Worm (Caenorhabditis elegans) whole organism, L3 larva: ENCODE results near the gene spas-1.

Experiments used
- ZK546.5 ChIP-seq: sonication (generic microtip); optimal IDR thresholded peaks from 2 replicates; lab custom pipeline; 2017; ENCODE audit warnings: missing biosample characterization, missing genetic modification characterization
- aly-2 ChIP-seq: fragments of 150-350 bp; optimal IDR thresholded peaks from 2 replicates; lab custom pipeline; 2014; ENCODE audit warnings: missing biosample characterization, missing genetic modification characterization
- ceh-82 ChIP-seq: fragments of 150-350 bp; optimal IDR thresholded peaks from 2 replicates; lab custom pipeline; 2014; ENCODE audit warnings: missing biosample characterization, missing genetic modification characterization
- daf-12 ChIP-seq: fragments of 150-350 bp; optimal IDR thresholded peaks from 2 replicates; lab custom pipeline; 2014; ENCODE audit warnings: missing biosample characterization, missing genetic modification reagents, missing genetic modification characterization
- elt-1 ChIP-seq: fragments of 150-350 bp; optimal IDR thresholded peaks from 2 replicates; lab custom pipeline; 2014; ENCODE audit warnings: missing biosample characterization, missing genetic modification characterization
- elt-2 ChIP-seq: sonication (generic microtip); optimal IDR thresholded peaks from 2 replicates; lab custom pipeline; 2016; ENCODE audit warnings: missing genetic modification reagents, mild to moderate bottlenecking, missing genetic modification characterization, missing compliant biosample characterization
- lin-15B ChIP-seq: fragments of 150-350 bp; optimal IDR thresholded peaks from 2 replicates; lab custom pipeline; 2014; ENCODE audit warnings: missing biosample characterization, missing genetic modification characterization
- lin-39 ChIP-seq: fragments of 150-350 bp; optimal IDR thresholded peaks from 2 replicates; lab custom pipeline; 2018; ENCODE audit warnings: missing biosample characterization, missing genetic modification reagents, missing genetic modification characterization
- nfya-1 ChIP-seq: sonication (generic microtip); optimal IDR thresholded peaks from 2 replicates; lab custom pipeline; 2017; ENCODE audit warnings: missing genetic modification characterization, mild to moderate bottlenecking, missing compliant biosample characterization, antibody characterized with exemption, moderate library complexity; ENCODE audit not compliant: insufficient read depth
- nhr-23 ChIP-seq: fragments of 150-350 bp; optimal IDR thresholded peaks from 2 replicates; lab custom pipeline; 2014; ENCODE audit warnings: missing biosample characterization, missing genetic modification reagents, missing genetic modification characterization
- nhr-237 ChIP-seq: fragments of 150-350 bp; optimal IDR thresholded peaks from 2 replicates; lab custom pipeline; 2014; ENCODE audit warnings: missing biosample characterization, missing genetic modification characterization
- nhr-25 ChIP-seq: sonication (generic microtip); optimal IDR thresholded peaks from 2 replicates; lab custom pipeline; 2017; ENCODE audit warnings: missing biosample characterization, missing genetic modification characterization
- nhr-77 ChIP-seq: fragments of 150-350 bp; optimal IDR thresholded peaks from 2 replicates; lab custom pipeline; 2014; ENCODE audit warnings: missing biosample characterization, missing genetic modification characterization
- ztf-11 ChIP-seq: fragments of 150-350 bp; optimal IDR thresholded peaks from 2 replicates; lab custom pipeline; 2014; ENCODE audit warnings: missing biosample characterization, missing genetic modification characterization

ce11 chrV:9154772-9155171 is 20.8 kb upstream of the spas-1 start, which contains the start of gene B0222.5:
- no peak for TF ChIP-seq ztf-11
- no peak for TF ChIP-seq nhr-25 (tag; lab: Kevin White, UChicago)
- TF ChIP-seq elt-2, result no peak
- TF ChIP-seq aly-2 (tag; lab: Kevin White, UChicago), result no peak
- TF ChIP-seq nhr-23, result no peak
- no peak for TF ChIP-seq lin-15B (tag; lab: Kevin White, UChicago)
- TF ChIP-seq nhr-77 (tag; lab: Kevin White, UChicago), result no peak
- TF ChIP-seq nfya-1 (tag; lab: Kevin White, UChicago), result no peak
- no peak for TF ChIP-seq daf-12 (tag; lab: Kevin White, UChicago)
- no peak for TF ChIP-seq ZK546.5 (tag; lab: Kevin White, UChicago)
- TF ChIP-seq nhr-237 (tag; lab: Kevin White, UChicago), result no peak
- no peak for TF ChIP-seq ceh-82 (tag; lab: Kevin White, UChicago)
- TF ChIP-seq elt-1 (tag; lab: Kevin White, UChicago), result no peak
- TF ChIP-seq lin-39 (tag; lab: Kevin White, UChicago), result no peak
